Worm (Caenorhabditis elegans) whole organism, midembryonic: Measurements from ENCODE around the gene F56D5.3.

ENCODE experiments used
- T22C8.4 ChIP-seq: fragments of 200-800 bp; sonication (Bioruptor generic); IDR thresholded peaks from 2 replicates; pipeline ENCODE4 v1.3.6; 2022; ENCODE audit warnings: missing genetic modification characterization, missing compliant biosample characterization
- cog-1 ChIP-seq: sonication (generic microtip); optimal IDR thresholded peaks from 2 replicates; lab custom pipeline; 2016; ENCODE audit warnings: missing genetic modification characterization, missing compliant biosample characterization
- flt-1 ChIP-seq: fragments of 200-800 bp; sonication (Bioruptor generic); IDR thresholded peaks from 2 replicates; pipeline ENCODE4 v1.3.6; 2022; ENCODE audit warnings: missing genetic modification characterization, missing compliant biosample characterization
- klf-2 ChIP-seq: fragments of 200-800 bp; sonication (Bioruptor generic); conservative IDR thresholded peaks from 2 replicates; pipeline ENCODE4 v1.3.6; 2022; ENCODE audit warnings: missing genetic modification reagents, missing genetic modification characterization, missing compliant biosample characterization
- med-1 ChIP-seq: sonication (generic microtip); optimal IDR thresholded peaks from 2 replicates; lab custom pipeline; 2017; ENCODE audit warnings: missing genetic modification characterization, mild to moderate bottlenecking, missing compliant biosample characterization, antibody characterized with exemption, missing genetic modification reagents; ENCODE audit not compliant: insufficient read depth
- ref-1 ChIP-seq: fragments of 200-800 bp; sonication (Bioruptor generic); conservative IDR thresholded peaks from 2 replicates; pipeline ENCODE4 v1.3.6; 2022; ENCODE audit warnings: missing genetic modification reagents, missing genetic modification characterization, missing compliant biosample characterization
- tab-1 ChIP-seq: fragments of 200-800 bp; sonication (Bioruptor generic); IDR thresholded peaks from 2 replicates; pipeline ENCODE4 v1.3.6; 2022; ENCODE audit warnings: missing genetic modification characterization, missing compliant biosample characterization

ce11 chrIV:9353728-9354127 is 43.6 kb upstream of the F56D5.3 start:
- no peak for TF ChIP-seq T22C8.4 (GFP tag; lab: Robert Waterston, UW)
- no peak for TF ChIP-seq med-1 (GFP tag; lab: Kevin White, UChicago)
- no peak for TF ChIP-seq flt-1 (GFP tag; lab: Robert Waterston, UW)
- no peak for TF ChIP-seq ref-1 (GFP tag; lab: Robert Waterston, UW)
- no peak for TF ChIP-seq tab-1 (GFP tag; lab: Robert Waterston, UW)
- TF ChIP-seq cog-1 (tag; lab: Kevin White, UChicago) = no peak
- TF ChIP-seq klf-2 (GFP tag; lab: Robert Waterston, UW) = no peak
